Worm (Caenorhabditis elegans): Measurements from ENCODE around the gene cst-1.

DNA sequence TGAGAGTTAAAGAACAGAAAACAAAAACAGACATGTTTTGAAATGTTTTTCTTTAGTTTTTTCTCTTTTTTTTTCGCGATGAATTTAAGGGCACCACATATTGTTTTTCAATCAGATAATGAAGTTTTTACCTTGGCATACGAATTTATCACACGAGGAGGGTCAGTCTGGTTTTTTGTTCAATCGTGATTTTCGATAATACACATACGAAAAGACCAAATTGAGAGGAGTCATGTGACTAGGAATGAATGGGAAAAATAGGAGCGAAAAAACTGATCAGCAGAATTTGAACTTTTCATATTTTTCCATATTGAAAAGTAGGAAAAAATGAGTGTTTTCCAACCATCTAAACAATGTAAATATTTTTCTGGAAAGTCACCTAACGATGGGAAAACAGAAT is 47.1 kb downstream of the cst-1 start:
- TF ChIP-seq R02D3.7 (tag; optimal IDR thresholded peaks at IDR 0.05) (no peak), lsy-2 (tag; optimal IDR thresholded peaks at IDR 0.05) (no peak), nhr-11 (tag; optimal IDR thresholded peaks at IDR 0.05) (no peak), ztf-4 (tag; optimal IDR thresholded peaks at IDR 0.05) (no peak), nhr-25 (tag; optimal IDR thresholded peaks at IDR 0.05) (peak; percentile 71), F13H6.1 (tag; optimal IDR thresholded peaks at IDR 0.05) (no peak)

All from whole organism, L2 larva.